Fruit fly (Drosophila melanogaster) whole organism, embryonic: ENCODE results near the gene CG13039.
A peak's percentile ranks its signal among the peaks of the same experiment; 100 is the strongest.

Experiments
- Ada2b ChIP-seq: fragments of 200-800 bp; sonication (Bioruptor generic); IDR thresholded peaks from 2 replicates; pipeline ENCODE4 v1.3.6; 2022; ENCODE audit warnings: missing biosample characterization, missing genetic modification characterization
- CG10366 ChIP-seq: fragments of 200-800 bp; sonication (Bioruptor generic); IDR thresholded peaks from 2 replicates; pipeline ENCODE4 v1.3.6; 2022; ENCODE audit warnings: missing biosample characterization, missing genetic modification characterization
- CG10979 ChIP-seq: fragments of 200-800 bp; sonication (Bioruptor generic); optimal IDR thresholded peaks from 2 replicates; lab custom pipeline; 2018; ENCODE audit warnings: missing biosample characterization, mild to moderate bottlenecking, missing genetic modification characterization, moderate library complexity
- CG11093 ChIP-seq: fragments of 200-800 bp; sonication (Bioruptor generic); IDR thresholded peaks from 3 replicates; pipeline ENCODE4 v1.3.6; 2022; ENCODE audit warnings: missing biosample characterization, missing genetic modification characterization
- CG11247 ChIP-seq: fragments of 200-800 bp; sonication (Bioruptor generic); IDR thresholded peaks from 2 replicates; pipeline ENCODE4 v1.3.6; 2022; ENCODE audit warnings: missing biosample characterization, missing genetic modification characterization
- CG12659 ChIP-seq: fragments of 200-800 bp; sonication (Bioruptor generic); optimal IDR thresholded peaks from 3 replicates; lab custom pipeline; 2017; ENCODE audit warnings: mild to moderate bottlenecking, missing biosample characterization, missing genetic modification reagents, missing genetic modification characterization
- CG13424 ChIP-seq: fragments of 200-800 bp; sonication (Bioruptor generic); optimal IDR thresholded peaks from 2 replicates; lab custom pipeline; 2019; ENCODE audit warnings: missing biosample characterization, mild to moderate bottlenecking, missing genetic modification characterization, moderate library complexity
- CG13624 ChIP-seq: fragments of 200-800 bp; sonication (Bioruptor generic); optimal IDR thresholded peaks from 2 replicates; lab custom pipeline; 2016; ENCODE audit warnings: missing biosample characterization, missing genetic modification characterization
- CG15073 ChIP-seq: fragments of 200-800 bp; sonication (Bioruptor generic); optimal IDR thresholded peaks from 2 replicates; lab custom pipeline; 2016; ENCODE audit warnings: missing biosample characterization, missing genetic modification characterization
- CG15269 ChIP-seq: fragments of 200-800 bp; sonication (Bioruptor generic); optimal IDR thresholded peaks from 2 replicates; lab custom pipeline; 2018; ENCODE audit warnings: missing biosample characterization, mild to moderate bottlenecking, missing genetic modification characterization, moderate library complexity
- CG15696 ChIP-seq: fragments of 200-800 bp; sonication (Bioruptor generic); optimal IDR thresholded peaks from 2 replicates; lab custom pipeline; 2019; ENCODE audit warnings: missing biosample characterization, mild to moderate bottlenecking, missing genetic modification characterization, moderate library complexity
- CG18262 ChIP-seq: fragments of 200-800 bp; optimal IDR thresholded peaks from 3 replicates; lab custom pipeline; 2019; ENCODE audit warnings: missing biosample characterization, mild to moderate bottlenecking, missing genetic modification characterization, moderate library complexity
- CG2889 ChIP-seq: fragments of 200-800 bp; sonication (Bioruptor generic); IDR thresholded peaks from 3 replicates; pipeline ENCODE4 v1.3.6; 2022; ENCODE audit warnings: missing biosample characterization, missing genetic modification characterization
- CG30403 ChIP-seq: fragments of 200-800 bp; sonication (Bioruptor generic); optimal IDR thresholded peaks from 3 replicates; lab custom pipeline; 2016; ENCODE audit warnings: missing biosample characterization, missing genetic modification characterization
- CG32772 ChIP-seq: fragments of 200-800 bp; sonication (Bioruptor generic); IDR thresholded peaks from 2 replicates; pipeline ENCODE4 v1.3.6; 2022; ENCODE audit warnings: missing biosample characterization, missing genetic modification characterization
- CG4424 ChIP-seq: fragments of 200-800 bp; sonication (Bioruptor generic); optimal IDR thresholded peaks from 3 replicates; lab custom pipeline; 2016; ENCODE audit warnings: missing biosample characterization, missing genetic modification characterization
- CG6683 ChIP-seq: fragments of 200-800 bp; sonication (Bioruptor generic); optimal IDR thresholded peaks from 2 replicates; lab custom pipeline; 2017; ENCODE audit warnings: missing biosample characterization, mild to moderate bottlenecking, missing genetic modification characterization, missing genetic modification reagents
- CG7745 ChIP-seq: fragments of 200-800 bp; sonication (Bioruptor generic); optimal IDR thresholded peaks from 2 replicates; lab custom pipeline; 2018; ENCODE audit warnings: missing biosample characterization, mild to moderate bottlenecking, missing genetic modification characterization, moderate library complexity
- CG7786 ChIP-seq: fragments of 200-800 bp; sonication (Bioruptor generic); optimal IDR thresholded peaks from 2 replicates; lab custom pipeline; 2016; ENCODE audit warnings: missing biosample characterization, missing genetic modification characterization
- CG9727 ChIP-seq: fragments of 200-800 bp; sonication (Bioruptor generic); optimal IDR thresholded peaks from 3 replicates; lab custom pipeline; 2017; ENCODE audit warnings: missing biosample characterization, mild to moderate bottlenecking, missing genetic modification characterization
- CoRest ChIP-seq: fragments of 200-800 bp; sonication (Bioruptor generic); optimal IDR thresholded peaks from 3 replicates; lab custom pipeline; 2018; ENCODE audit warnings: missing biosample characterization, mild to moderate bottlenecking, missing genetic modification characterization, moderate library complexity
- Gug ChIP-seq: fragments of 200-800 bp; sonication (Bioruptor generic); IDR thresholded peaks from 4 replicates; pipeline ENCODE4 v1.3.6; 2022; ENCODE audit warnings: missing biosample characterization, missing genetic modification characterization
- Hr39 ChIP-seq: fragments of >200 bp; optimal IDR thresholded peaks from 2 replicates; lab custom pipeline; 2017
- MBD-R2 ChIP-seq: fragments of 200-800 bp; sonication (Bioruptor generic); IDR thresholded peaks from 2 replicates; pipeline ENCODE4 v1.3.6; 2022; ENCODE audit warnings: missing biosample characterization, missing genetic modification characterization
- Mad ChIP-seq: fragments of 200-800 bp; sonication (Bioruptor generic); optimal IDR thresholded peaks from 2 replicates; lab custom pipeline; 2016; ENCODE audit warnings: missing biosample characterization, missing genetic modification characterization
- Mes4 ChIP-seq: fragments of 200-800 bp; sonication (Bioruptor generic); optimal IDR thresholded peaks from 2 replicates; lab custom pipeline; 2016; ENCODE audit warnings: missing biosample characterization, missing genetic modification characterization
- Nf-YA ChIP-seq: fragments of 200-800 bp; sonication (Bioruptor generic); IDR thresholded peaks from 2 replicates; pipeline ENCODE4 v1.3.6; 2022; ENCODE audit warnings: missing biosample characterization, missing genetic modification characterization
- Ptx1 ChIP-seq: fragments of 200-800 bp; sonication (Bioruptor generic); IDR thresholded peaks from 2 replicates; pipeline ENCODE4 v1.3.6; 2022; ENCODE audit warnings: missing biosample characterization, missing genetic modification characterization
- Rfx ChIP-seq: fragments of 200-800 bp; sonication (Bioruptor generic); IDR thresholded peaks from 2 replicates; pipeline ENCODE4 v1.3.6; 2022; ENCODE audit warnings: missing biosample characterization, missing genetic modification characterization
- ase ChIP-seq: fragments of 200-800 bp; sonication (Bioruptor generic); IDR thresholded peaks from 3 replicates; pipeline ENCODE4 v1.3.6; 2022; ENCODE audit warnings: missing biosample characterization, missing genetic modification characterization
- az2 ChIP-seq: fragments of 200-800 bp; sonication (Bioruptor generic); optimal IDR thresholded peaks from 3 replicates; lab custom pipeline; 2016; ENCODE audit warnings: missing biosample characterization, missing genetic modification characterization
- corto ChIP-seq: fragments of 200-800 bp; sonication (Bioruptor generic); optimal IDR thresholded peaks from 2 replicates; lab custom pipeline; 2016; ENCODE audit warnings: missing biosample characterization, mild to moderate bottlenecking, missing genetic modification characterization, moderate library complexity
- croc ChIP-seq: fragments of 200-800 bp; sonication (Bioruptor generic); conservative IDR thresholded peaks from 3 replicates; pipeline ENCODE4 v1.3.6; 2022; ENCODE audit warnings: missing biosample characterization, missing genetic modification characterization
- esg ChIP-seq: fragments of 200-800 bp; sonication (Bioruptor generic); conservative IDR thresholded peaks from 2 replicates; pipeline ENCODE4 v1.3.6; 2022; ENCODE audit warnings: missing biosample characterization, missing genetic modification characterization
- gfzf ChIP-seq: fragments of 200-800 bp; sonication (Bioruptor generic); optimal IDR thresholded peaks from 2 replicates; lab custom pipeline; 2016; ENCODE audit warnings: missing biosample characterization, mild to moderate bottlenecking, missing genetic modification characterization, moderate library complexity
- grau ChIP-seq: fragments of 200-800 bp; optimal IDR thresholded peaks from 3 replicates; lab custom pipeline; 2019; ENCODE audit warnings: missing biosample characterization, mild to moderate bottlenecking, missing genetic modification characterization, moderate library complexity
- hkb ChIP-seq, 2 experiments: fragments of 200-800 bp in 1 of 2; fragments of >200 bp in 1 of 2; sonication (Bioruptor generic) in 1 of 2; IDR thresholded peaks in 1 of 2; optimal IDR thresholded peaks in 1 of 2; 2 replicates each; pipeline versions ENCODE4 v1.3.6 to Lab custom; 2017 to 2022; ENCODE audit warnings: missing biosample characterization in 1 of 2, missing genetic modification characterization in 1 of 2
- lab ChIP-seq: fragments of 200-800 bp; sonication (Bioruptor generic); optimal IDR thresholded peaks from 3 replicates; lab custom pipeline; 2017; ENCODE audit warnings: missing biosample characterization, missing genetic modification characterization, mild to moderate bottlenecking, moderate library complexity, missing genetic modification reagents
- lilli ChIP-seq: fragments of 200-800 bp; sonication (Bioruptor generic); optimal IDR thresholded peaks from 3 replicates; lab custom pipeline; 2016; ENCODE audit warnings: missing biosample characterization, missing genetic modification characterization
- mld ChIP-seq: fragments of 200-800 bp; sonication (Bioruptor generic); IDR thresholded peaks from 3 replicates; pipeline ENCODE4 v1.3.6; 2022; ENCODE audit warnings: missing biosample characterization, missing genetic modification characterization; ENCODE audit not compliant: partially characterized antibody
- nerfin-1 ChIP-seq: fragments of 200-800 bp; sonication (Bioruptor generic); optimal IDR thresholded peaks from 3 replicates; lab custom pipeline; 2019; ENCODE audit warnings: missing biosample characterization, mild to moderate bottlenecking, missing genetic modification characterization, moderate library complexity
- nmo ChIP-seq: fragments of 200-800 bp; sonication (Bioruptor generic); optimal IDR thresholded peaks from 2 replicates; lab custom pipeline; 2018; ENCODE audit warnings: missing biosample characterization, mild to moderate bottlenecking, missing genetic modification characterization, moderate library complexity
- pan ChIP-seq, 4 experiments: fragments of >200 bp in 3 of 4; fragments of 200-800 bp in 1 of 4; sonication (Bioruptor generic) in 1 of 4; optimal IDR thresholded peaks in 3 of 4; IDR thresholded peaks in 1 of 4; 2 replicates each; pipeline versions ENCODE4 v1.3.6 to Lab custom; 2017 to 2022; ENCODE audit warnings: missing biosample characterization in 2 of 4, missing genetic modification characterization in 2 of 4, mixed read lengths in 1 of 4
- prd ChIP-seq, 3 experiments: fragments of >200 bp in 2 of 3; fragments of 200-800 bp in 1 of 3; sonication (Bioruptor generic) in 1 of 3; optimal IDR thresholded peaks in 2 of 3; IDR thresholded peaks in 1 of 3; 2 replicates in 2 of 3; 3 replicates in 1 of 3; pipeline versions ENCODE4 v1.3.6 to Lab custom; 2017 to 2022; ENCODE audit warnings: missing biosample characterization in 1 of 3, missing genetic modification characterization in 1 of 3
- slbo ChIP-seq: fragments of 200-800 bp; sonication (Bioruptor generic); IDR thresholded peaks from 2 replicates; pipeline ENCODE4 v1.3.6; 2022; ENCODE audit warnings: missing biosample characterization, missing genetic modification characterization
- stc ChIP-seq: fragments of 200-800 bp; sonication (Bioruptor generic); IDR thresholded peaks from 2 replicates; pipeline ENCODE4 v1.3.6; 2022; ENCODE audit warnings: missing biosample characterization, missing genetic modification characterization
- tap ChIP-seq: fragments of 200-800 bp; optimal IDR thresholded peaks from 3 replicates; lab custom pipeline; 2019; ENCODE audit warnings: missing biosample characterization, mild to moderate bottlenecking, missing genetic modification characterization, moderate library complexity
- tio ChIP-seq: fragments of 200-800 bp; sonication (Bioruptor generic); optimal IDR thresholded peaks from 2 replicates; lab custom pipeline; 2017; ENCODE audit warnings: missing biosample characterization, missing genetic modification characterization, inconsistent platforms
- tna ChIP-seq: fragments of 200-800 bp; sonication (Bioruptor generic); IDR thresholded peaks from 2 replicates; pipeline ENCODE4 v1.3.6; 2022; ENCODE audit warnings: missing biosample characterization, missing genetic modification characterization; ENCODE audit not compliant: partially characterized antibody

The CG13039 gene

DNA sequence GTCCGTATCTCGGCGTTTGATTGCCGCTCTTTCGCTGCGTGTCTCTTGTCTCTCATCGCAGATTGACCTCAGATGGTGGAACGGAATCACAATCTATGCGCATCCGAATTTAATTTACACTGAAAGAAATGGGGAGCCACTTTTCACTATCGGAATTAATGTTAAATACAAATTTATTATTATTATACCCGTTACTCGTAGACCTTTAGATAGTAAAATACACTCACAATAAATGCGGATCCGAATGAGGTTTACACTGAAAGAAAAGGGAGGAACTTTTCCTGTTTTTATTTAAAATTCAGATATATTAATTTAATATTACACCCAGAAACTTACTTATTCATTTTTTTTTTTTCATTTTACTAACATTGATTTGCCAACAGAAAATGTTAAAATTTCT lies 37.5 kb downstream of the CG13039 start (continued):
- TF ChIP-seq gfzf, result no peak
- no peak for TF ChIP-seq CG15696 (tag; lab: Kevin White, UChicago)
- no peak for TF ChIP-seq pan (optimal IDR thresholded peaks at IDR 0.05; lab: Kevin White, UChicago)
- TF ChIP-seq pan (GFP tag; optimal IDR thresholded peaks at IDR 0.05 in 1 of 2, IDR thresholded peaks at IDR 0.05 in 1 of 2), result peak in 1 of 2 experiments; percentile 37
- no peak for TF ChIP-seq Mad (GFP tag; lab: Kevin White, UChicago)
- peak; percentile 5 for TF ChIP-seq tio (GFP tag; lab: Kevin White, UChicago)
- 0 out of 2 replicates have a peak, but pooled peaks have one; percentile 25 for TF ChIP-seq CG32772 (GFP tag; lab: Robert Waterston, UW)
- TF ChIP-seq CoRest (tag; lab: Kevin White, UChicago), result peak; percentile 20
- no peak for TF ChIP-seq croc (GFP tag; lab: Robert Waterston, UW)
- peak; percentile 19 for TF ChIP-seq CG12659 (GFP tag; lab: Kevin White, UChicago)
- no peak for TF ChIP-seq CG11093 (GFP tag; lab: Robert Waterston, UW)
- TF ChIP-seq MBD-R2 (GFP tag; lab: Robert Waterston, UW), result no peak
- peak; percentile 64; the same call in 1 of the 2 replicates for TF ChIP-seq esg
- TF ChIP-seq CG9727, result no peak
- TF ChIP-seq prd (optimal IDR thresholded peaks at IDR 0.05; lab: Kevin White, UChicago), result no peak
- peak; percentile 38; the same call in 1 of the 3 replicates for TF ChIP-seq prd (GFP tag; IDR thresholded peaks at IDR 0.05; lab: Robert Waterston, UW)
- no peak for TF ChIP-seq lilli (GFP tag; lab: Kevin White, UChicago)
- TF ChIP-seq CG15073 (GFP tag; lab: Kevin White, UChicago), result no peak
- 0 out of 4 replicates have a peak, but pooled peaks have one; percentile 13 for TF ChIP-seq Gug
- TF ChIP-seq slbo (GFP tag; lab: Robert Waterston, UW), result peak; percentile 22; the same call in 1 of the 2 replicates
- TF ChIP-seq CG18262 (tag; lab: Kevin White, UChicago), result no peak
- no peak for TF ChIP-seq tna (GFP tag; lab: Robert Waterston, UW)
- TF ChIP-seq CG4424 (GFP tag; lab: Kevin White, UChicago), result peak; percentile 38
- TF ChIP-seq az2 (GFP tag; lab: Kevin White, UChicago), result peak; percentile 31
- no peak for TF ChIP-seq nerfin-1 (tag; lab: Kevin White, UChicago)
- no peak for TF ChIP-seq CG10979 (tag; lab: Kevin White, UChicago)
- no peak for TF ChIP-seq CG11247 (GFP tag; lab: Robert Waterston, UW)
- 0 out of 2 replicates have a peak, but pooled peaks have one; percentile 20 for TF ChIP-seq Nf-YA (GFP tag; lab: Robert Waterston, UW)
- peak; percentile 2 for TF ChIP-seq nmo
- no peak for TF ChIP-seq corto (GFP tag; lab: Kevin White, UChicago)
- no peak for TF ChIP-seq hkb (optimal IDR thresholded peaks at IDR 0.05; lab: Kevin White, UChicago)
- TF ChIP-seq hkb (GFP tag; IDR thresholded peaks at IDR 0.05; lab: Robert Waterston, UW), result peak; percentile 66
- no peak for TF ChIP-seq Mes4 (GFP tag; lab: Kevin White, UChicago)
- TF ChIP-seq mld (GFP tag; lab: Robert Waterston, UW), result no peak
- peak; percentile 48 for TF ChIP-seq CG30403 (GFP tag; lab: Kevin White, UChicago)
- TF ChIP-seq CG7745, result no peak
- TF ChIP-seq CG2889, result no peak
- no peak for TF ChIP-seq CG13624
- TF ChIP-seq Hr39, result no peak
- peak; percentile 47; the same call in 1 of the 3 replicates for TF ChIP-seq ase (GFP tag; lab: Robert Waterston, UW)
- no peak for TF ChIP-seq CG6683 (GFP tag; lab: Kevin White, UChicago)
- TF ChIP-seq Ptx1 (GFP tag; lab: Robert Waterston, UW), result 0 out of 2 replicates have a peak, but pooled peaks have one; percentile 43
- TF ChIP-seq grau (tag; lab: Kevin White, UChicago), result no peak
- TF ChIP-seq Ada2b (GFP tag; lab: Robert Waterston, UW), result peak; percentile 58; the same call in 1 of the 2 replicates
- peak; percentile 41 for TF ChIP-seq CG13424
- TF ChIP-seq Rfx (GFP tag; lab: Robert Waterston, UW), result peak; percentile 38; the same call in 1 of the 2 replicates
- TF ChIP-seq lab (GFP tag; lab: Kevin White, UChicago), result peak; percentile 19
- TF ChIP-seq CG15269 (tag; lab: Kevin White, UChicago), result peak; percentile 67
- TF ChIP-seq CG7786, result no peak
- 0 out of 2 replicates have a peak, but pooled peaks have one; percentile 26 for TF ChIP-seq stc
- TF ChIP-seq CG10366 (GFP tag; lab: Robert Waterston, UW), result no peak; the same call in 1 of the 2 replicates
- TF ChIP-seq tap (tag; lab: Kevin White, UChicago), result peak; percentile 5
